Worm (Caenorhabditis elegans) whole organism, young adult: ENCODE measurements around the gene mlc-3.

Source experiments
- T07F8.4 ChIP-seq: sonication (generic microtip); optimal IDR thresholded peaks from 2 replicates; lab custom pipeline; 2016; ENCODE audit warnings: mild to moderate bottlenecking, missing genetic modification characterization, moderate library complexity, missing compliant biosample characterization
- attf-6 ChIP-seq: fragments of 200-800 bp; sonication (Bioruptor generic); IDR thresholded peaks from 2 replicates; pipeline ENCODE4 v1.3.6; 2022; ENCODE audit warnings: missing genetic modification reagents, missing genetic modification characterization, missing compliant biosample characterization
- nfyb-1 ChIP-seq: fragments of 200-800 bp; sonication (Bioruptor generic); IDR thresholded peaks from 2 replicates; pipeline ENCODE4 v1.3.6; 2022; ENCODE audit warnings: missing genetic modification reagents, missing genetic modification characterization, missing compliant biosample characterization
- rec-8 ChIP-seq, 2 experiments: sonication (generic microtip); optimal IDR thresholded peaks; 2 replicates each; lab custom pipeline; 2016; ENCODE audit warnings: mild to moderate bottlenecking in 2 of 2, missing genetic modification characterization in 2 of 2, missing genetic modification reagents in 2 of 2, missing genotype in 2 of 2, missing biosample characterization in 1 of 2, missing compliant biosample characterization in 1 of 2, moderate library complexity in 1 of 2
- tlf-1 ChIP-seq: fragments of 200-800 bp; sonication (Bioruptor generic); optimal IDR thresholded peaks from 2 replicates; lab custom pipeline; 2018; ENCODE audit warnings: mild to moderate bottlenecking, missing genetic modification characterization, missing compliant biosample characterization
- unc-62 ChIP-seq: fragments of 150-350 bp; optimal IDR thresholded peaks from 2 replicates; lab custom pipeline; 2014; ENCODE audit warnings: missing biosample characterization, missing genetic modification reagents, missing genetic modification characterization

DNA sequence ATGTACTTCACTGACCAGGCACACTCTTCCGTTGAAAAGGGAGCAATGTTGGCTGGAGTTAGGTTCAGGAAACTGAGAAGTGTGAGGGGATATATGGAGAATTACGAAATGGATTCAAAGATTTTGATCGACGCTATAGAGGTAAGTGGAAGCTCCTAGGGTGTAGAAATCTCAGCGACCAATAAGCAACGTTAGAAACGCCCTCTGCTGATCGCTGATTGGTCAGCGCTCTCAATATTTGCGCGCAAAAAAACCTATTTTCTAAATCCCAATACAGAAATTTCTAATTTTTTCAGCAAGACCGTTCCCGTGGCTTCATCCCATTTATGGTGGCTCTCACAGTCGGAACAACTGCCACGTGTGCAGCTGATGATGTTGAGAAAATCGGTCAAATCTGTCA is 50.9 kb downstream of the mlc-3 start:
- TF ChIP-seq nfyb-1 (GFP tag; lab: Robert Waterston, UW) (no peak), tlf-1 (no peak), rec-8 (tag; optimal IDR thresholded peaks at IDR 0.05; lab: Kevin White, UChicago) (no peak), attf-6 (GFP tag; lab: Robert Waterston, UW) (no peak), T07F8.4 (tag; lab: Kevin White, UChicago) (no peak), unc-62 (GFP tag; lab: Kevin White, UChicago) (no peak)
